Worm (Caenorhabditis elegans): ENCODE measurements around the gene C56G2.4.

The C56G2.4 gene

DNA sequence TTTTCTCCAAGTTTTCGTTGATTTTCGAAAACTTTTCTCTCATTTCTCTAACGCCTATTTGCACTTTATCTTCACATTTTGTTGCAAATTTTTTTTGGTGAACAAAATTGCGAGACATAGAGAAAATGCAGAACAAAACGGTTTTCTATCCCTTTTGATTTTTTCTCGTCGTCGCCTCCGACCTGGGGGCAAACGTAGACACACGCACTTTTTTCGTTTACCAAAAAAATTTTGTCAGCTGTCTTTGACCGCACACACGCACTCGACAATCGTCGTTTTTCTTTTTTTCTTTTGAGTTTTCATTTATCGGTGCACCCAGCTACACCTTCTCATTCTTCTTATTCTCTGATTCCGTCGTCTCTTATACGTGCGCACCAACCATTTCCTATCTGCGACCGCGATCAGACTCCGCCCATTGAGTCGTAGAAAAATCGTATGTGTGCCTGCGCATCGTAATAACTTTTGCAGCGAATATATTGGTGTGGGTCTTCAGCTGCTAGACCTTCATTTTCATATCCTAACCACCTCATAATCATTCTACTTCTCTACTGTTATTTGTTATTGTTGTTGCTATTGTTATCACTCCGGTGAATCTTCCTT is 30.9 kb downstream of the C56G2.4 start (continued):
- TF ChIP-seq sem-4 (tag; optimal IDR thresholded peaks at IDR 0.05), result no peak
- TF ChIP-seq nhr-77 (tag; optimal IDR thresholded peaks at IDR 0.05), result no peak
- no peak for TF ChIP-seq mab-5 (tag; optimal IDR thresholded peaks at IDR 0.05)
- TF ChIP-seq peb-1 (tag; optimal IDR thresholded peaks at IDR 0.05), result no peak

DNA sequence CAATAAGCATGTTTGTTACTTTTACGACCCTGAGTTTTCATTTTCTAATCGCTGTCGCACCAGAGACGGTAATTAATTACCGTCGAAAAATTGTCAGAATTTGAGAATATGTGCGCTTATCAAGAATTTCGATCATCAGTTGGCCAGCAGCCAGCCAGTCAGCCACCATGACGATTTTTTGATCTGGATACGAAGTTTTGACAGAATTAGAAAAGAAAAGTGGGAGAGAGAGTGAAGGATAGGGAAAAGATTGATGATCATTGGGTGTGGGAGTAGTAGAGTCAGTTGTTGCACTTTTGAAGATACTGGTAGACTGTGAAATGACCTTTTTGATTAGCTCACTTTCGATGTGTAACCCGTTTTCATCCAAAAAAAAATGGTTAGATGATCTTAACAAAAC is 32.9 kb downstream of the C56G2.4 start:
- TF ChIP-seq dmd-4 (tag; optimal IDR thresholded peaks at IDR 0.05) (no peak), nhr-25 (tag; optimal IDR thresholded peaks at IDR 0.05) (peak; percentile 82), nhr-23 (tag; optimal IDR thresholded peaks at IDR 0.05) (no peak), nhr-6 (tag; optimal IDR thresholded peaks at IDR 0.05) (peak; percentile 46), gmeb-1 (tag; optimal IDR thresholded peaks at IDR 0.05) (no peak), fos-1 (tag; optimal IDR thresholded peaks at IDR 0.05) (peak; percentile 13), nhr-12 (tag; optimal IDR thresholded peaks at IDR 0.05) (no peak), peb-1 (tag; optimal IDR thresholded peaks at IDR 0.05) (no peak), nhr-21 (tag; optimal IDR thresholded peaks at IDR 0.05) (peak; percentile 16), skn-1 (tag; optimal IDR thresholded peaks at IDR 0.05) (no peak), ceh-16 (tag; optimal IDR thresholded peaks at IDR 0.05) (peak; percentile 99), nhr-129 (tag; optimal IDR thresholded peaks at IDR 0.05) (peak; percentile 54), ceh-82 (tag; optimal IDR thresholded peaks at IDR 0.05) (no peak), lin-11 (tag; optimal IDR thresholded peaks at IDR 0.05) (no peak), lsy-2 (tag; optimal IDR thresholded peaks at IDR 0.05) (peak in 1 of 2 experiments; percentile 28), elt-3 (tag; optimal IDR thresholded peaks at IDR 0.05) (no peak), mab-5 (tag; optimal IDR thresholded peaks at IDR 0.05) (peak; percentile 9), ama-1 (optimal IDR thresholded peaks at IDR 0.05) (peak; percentile 55), nhr-11 (tag; optimal IDR thresholded peaks at IDR 0.05) (no peak), ZK546.5 (tag; optimal IDR thresholded peaks at IDR 0.05) (no peak), Y55F3AM.14 (GFP tag; optimal IDR thresholded peaks at IDR 0.05) (no peak), unc-62 (GFP tag; optimal IDR thresholded peaks at IDR 0.05) (peak; percentile 7), C34F6.9 (tag; optimal IDR thresholded peaks at IDR 0.05) (peak; percentile 15), mdl-1 (tag; optimal IDR thresholded peaks at IDR 0.05) (no peak), R02D3.7 (tag; optimal IDR thresholded peaks at IDR 0.05) (no peak), ztf-4 (tag; optimal IDR thresholded peaks at IDR 0.05) (no peak), lin-13 (GFP tag; optimal IDR thresholded peaks at IDR 0.05) (peak; percentile 33), mbf-1 (tag; optimal IDR thresholded peaks at IDR 0.05) (no peak), sma-9 (GFP tag; optimal IDR thresholded peaks at IDR 0.05) (peak; percentile 83), sma-9 (tag; optimal IDR thresholded peaks at IDR 0.05) (no peak), ztf-11 (tag; optimal IDR thresholded peaks at IDR 0.05) (no peak), nhr-77 (tag; optimal IDR thresholded peaks at IDR 0.05) (no peak), nhr-10 (tag; optimal IDR thresholded peaks at IDR 0.05) (no peak), F13H6.1 (tag; optimal IDR thresholded peaks at IDR 0.05) (peak; percentile 21), ztf-1 (GFP tag; conservative IDR thresholded peaks at IDR 0.05) (no peak), unc-39 (tag; optimal IDR thresholded peaks at IDR 0.05) (no peak), egl-27 (tag; optimal IDR thresholded peaks at IDR 0.05) (peak; percentile 67), alr-1 (tag; optimal IDR thresholded peaks at IDR 0.05) (no peak), sma-3 (GFP tag; optimal IDR thresholded peaks at IDR 0.05) (peak; percentile 10), sem-4 (tag; optimal IDR thresholded peaks at IDR 0.05) (peak; percentile 55), elt-1 (tag; optimal IDR thresholded peaks at IDR 0.05) (peak; percentile 31), snpc-4 (tag; optimal IDR thresholded peaks at IDR 0.05) (no peak), aly-2 (tag; optimal IDR thresholded peaks at IDR 0.05) (no peak), zag-1 (tag; optimal IDR thresholded peaks at IDR 0.05) (no peak), nhr-237 (tag; optimal IDR thresholded peaks at IDR 0.05) (no peak), unc-55 (GFP tag; optimal IDR thresholded peaks at IDR 0.05) (no peak), lin-39 (tag; optimal IDR thresholded peaks at IDR 0.05) (no peak), crh-2 (tag; optimal IDR thresholded peaks at IDR 0.05) (no peak), blmp-1 (tag; optimal IDR thresholded peaks at IDR 0.05; ENCODE audit: insufficient read depth) (peak; percentile 97)

Measured in whole organism, L2 larva.